Worm (Caenorhabditis elegans) whole organism, L4/young adult: Measurements from ENCODE around the gene snap-29.

Source experiments
- W03F9.2 ChIP-seq: fragments of 150-350 bp; optimal IDR thresholded peaks from 2 replicates; lab custom pipeline; 2014; ENCODE audit warnings: missing biosample characterization, missing genetic modification characterization
- dao-5 ChIP-seq: sonication (generic microtip); optimal IDR thresholded peaks from 2 replicates; lab custom pipeline; 2016; ENCODE audit warnings: missing genotype, missing genetic modification characterization, moderate library complexity, missing compliant biosample characterization
- him-1 ChIP-seq: sonication (generic microtip); optimal IDR thresholded peaks from 2 replicates; lab custom pipeline; 2016; ENCODE audit warnings: missing genotype, missing genetic modification reagents, missing genetic modification characterization, missing compliant biosample characterization

- TF ChIP-seq him-1 (tag; lab: Kevin White, UChicago) (no peak), W03F9.2 (tag; lab: Kevin White, UChicago) (no peak), dao-5 (tag; lab: Kevin White, UChicago) (no peak)
These were observed 6.7 kb downstream of the snap-29 start for ce11 chrIII:8782744-8783143.
